Fruit fly (Drosophila melanogaster): ENCODE measurements around the gene Strump.

Strump gene

DNA sequence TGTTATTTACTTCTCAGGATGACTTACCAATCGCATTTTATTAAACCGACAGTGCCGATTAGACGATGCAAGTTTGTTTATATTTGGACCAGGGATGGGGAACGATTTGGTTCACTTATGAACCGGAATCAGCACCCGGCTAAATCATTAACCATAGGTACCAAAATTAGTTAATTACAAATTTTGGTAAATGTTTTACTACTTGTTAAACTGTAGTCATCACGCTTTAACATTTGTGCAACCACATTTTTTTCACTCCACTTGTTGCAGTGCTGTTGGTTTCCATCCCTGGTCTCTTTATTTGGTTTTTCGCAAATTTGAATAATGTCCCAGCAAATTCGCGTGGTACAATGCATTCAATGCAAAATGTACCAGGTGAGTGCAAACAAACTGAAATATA lies 16.3 kb upstream of the Strump start, which contains the start of the genes IntS9 and CG43295 (continued):
- TF ChIP-seq CG8388 (GFP tag; optimal IDR thresholded peaks at IDR 0.05) = peak; percentile 79
- TF ChIP-seq bigmax (GFP tag; optimal IDR thresholded peaks at IDR 0.05) = no peak
- TF ChIP-seq CG10959 (GFP tag; IDR thresholded peaks at IDR 0.05) = peak; percentile 85
- TF ChIP-seq yki (optimal IDR thresholded peaks at IDR 0.05) = no peak
- no peak for TF ChIP-seq CG14860 (GFP tag; IDR thresholded peaks at IDR 0.05; ENCODE audit: partially characterized antibody)
- TF ChIP-seq Eip74EF (GFP tag; optimal IDR thresholded peaks at IDR 0.05) = no peak
- TF ChIP-seq lab (GFP tag; optimal IDR thresholded peaks at IDR 0.05) = no peak
- no peak for TF ChIP-seq CG16813 (GFP tag; IDR thresholded peaks at IDR 0.05; ENCODE audit: partially characterized antibody)
- TF ChIP-seq CG8290 (GFP tag; optimal IDR thresholded peaks at IDR 0.05) = peak; percentile 66
- TF ChIP-seq CG8290 (tag; optimal IDR thresholded peaks at IDR 0.05) = no peak
- peak; percentile 70 for TF ChIP-seq CG10267 (tag; optimal IDR thresholded peaks at IDR 0.05)
- TF ChIP-seq Sry-β (GFP tag; optimal IDR thresholded peaks at IDR 0.05) = peak; percentile 16
- no peak for TF ChIP-seq CG15601 (tag; optimal IDR thresholded peaks at IDR 0.05)
- TF ChIP-seq CG11247 (GFP tag; IDR thresholded peaks at IDR 0.05) = peak; percentile 62
- peak; percentile 25 for TF ChIP-seq psq (GFP tag; optimal IDR thresholded peaks at IDR 0.05)
- peak; percentile 82 for TF ChIP-seq stc (GFP tag; IDR thresholded peaks at IDR 0.05)
- TF ChIP-seq CG14667 (GFP tag; IDR thresholded peaks at IDR 0.05) = peak; percentile 66
- peak; percentile 56 for TF ChIP-seq stwl (tag; optimal IDR thresholded peaks at IDR 0.05)
- peak; percentile 71 for TF ChIP-seq ERR (GFP tag; optimal IDR thresholded peaks at IDR 0.05)
- TF ChIP-seq exex (tag; optimal IDR thresholded peaks at IDR 0.05) = no peak
- 0 out of 2 replicates have a peak, but pooled peaks have one; percentile 17 for TF ChIP-seq crol (GFP tag; IDR thresholded peaks at IDR 0.05)
- TF ChIP-seq CG9876 (GFP tag; optimal IDR thresholded peaks at IDR 0.05) = peak; percentile 68
- no peak for TF ChIP-seq CG8478 (optimal IDR thresholded peaks at IDR 0.05)
- TF ChIP-seq HHEX (GFP tag; optimal IDR thresholded peaks at IDR 0.05) = peak; percentile 72
- TF ChIP-seq NC2α (GFP tag; optimal IDR thresholded peaks at IDR 0.05) = peak; percentile 79
- peak; percentile 65 for TF ChIP-seq CG3847 (GFP tag; IDR thresholded peaks at IDR 0.05)
- peak; percentile 64 for TF ChIP-seq CrebB (tag; optimal IDR thresholded peaks at IDR 0.05)
- peak; percentile 84 for TF ChIP-seq CG18599 (GFP tag; optimal IDR thresholded peaks at IDR 0.05)
- TF ChIP-seq ttk (GFP tag; IDR thresholded peaks at IDR 0.05) = peak; percentile 77
- no peak for TF ChIP-seq gsb-n (tag; optimal IDR thresholded peaks at IDR 0.05)
- peak; percentile 79 for TF ChIP-seq vfl (GFP tag; optimal IDR thresholded peaks at IDR 0.05)
- TF ChIP-seq Deaf1 (tag; optimal IDR thresholded peaks at IDR 0.05) = no peak
- peak; percentile 67 for TF ChIP-seq CG10209 (GFP tag; optimal IDR thresholded peaks at IDR 0.05)
- no peak for TF ChIP-seq CG2129 (GFP tag; IDR thresholded peaks at IDR 0.05; ENCODE audit: partially characterized antibody)
- TF ChIP-seq CG17328 (GFP tag; IDR thresholded peaks at IDR 0.05) = peak; percentile 90
- TF ChIP-seq CG18764 (GFP tag; optimal IDR thresholded peaks at IDR 0.05) = peak; percentile 82
- no peak for TF ChIP-seq CG8281 (tag; optimal IDR thresholded peaks at IDR 0.05)
- no peak for TF ChIP-seq Dfd (GFP tag; optimal IDR thresholded peaks at IDR 0.05)
- no peak for TF ChIP-seq kni (GFP tag; optimal IDR thresholded peaks at IDR 0.05)
- TF ChIP-seq grau (tag; optimal IDR thresholded peaks at IDR 0.05) = no peak
- TF ChIP-seq ham (GFP tag; IDR thresholded peaks at IDR 0.05) = 0 out of 2 replicates have a peak, but pooled peaks have one; percentile 19
- TF ChIP-seq trh (GFP tag; optimal IDR thresholded peaks at IDR 0.05) = peak; percentile 60
- peak; percentile 57; the same call in 2 of the 3 replicates for TF ChIP-seq knrl (GFP tag; IDR thresholded peaks at IDR 0.05; ENCODE audit: partially characterized antibody)
- no peak for TF ChIP-seq usp (GFP tag; optimal IDR thresholded peaks at IDR 0.05)
- peak; percentile 81 for TF ChIP-seq Spps (tag; optimal IDR thresholded peaks at IDR 0.05)
- peak; percentile 70 for TF ChIP-seq pb (GFP tag; optimal IDR thresholded peaks at IDR 0.05)
- TF ChIP-seq schlank (tag; optimal IDR thresholded peaks at IDR 0.05) = peak; percentile 56
- TF ChIP-seq Gug (GFP tag; IDR thresholded peaks at IDR 0.05) = peak; percentile 68
- peak; percentile 5 for TF ChIP-seq CG6854 (GFP tag; optimal IDR thresholded peaks at IDR 0.05)
- TF ChIP-seq Vsx1 (GFP tag; optimal IDR thresholded peaks at IDR 0.05) = no peak
- TF ChIP-seq dysf (GFP tag; IDR thresholded peaks at IDR 0.05) = peak; percentile 73
- TF ChIP-seq H15 (GFP tag; IDR thresholded peaks at IDR 0.05) = peak; percentile 78
